Worm (Caenorhabditis elegans) whole organism, L4 larva: ENCODE results near the gene clec-196.

Experiments
- D1046.2 ChIP-seq: fragments of 200-800 bp; sonication (Bioruptor generic); IDR thresholded peaks from 2 replicates; pipeline ENCODE4 v1.3.6; 2022; ENCODE audit warnings: missing genetic modification characterization, missing compliant biosample characterization
- F26F4.8 ChIP-seq: fragments of 200-800 bp; sonication (Bioruptor generic); conservative IDR thresholded peaks from 2 replicates; pipeline ENCODE4 v1.3.6; 2022; ENCODE audit warnings: missing genetic modification characterization, missing compliant biosample characterization
- F37D6.2 ChIP-seq: sonication (generic microtip); optimal IDR thresholded peaks from 2 replicates; lab custom pipeline; 2016; ENCODE audit warnings: mild to moderate bottlenecking, missing genetic modification characterization, missing compliant biosample characterization
- F44E2.7 ChIP-seq: fragments of 200-800 bp; sonication (Bioruptor generic); IDR thresholded peaks from 2 replicates; pipeline ENCODE4 v2.1.2; 2022; ENCODE audit warnings: missing genetic modification characterization, missing compliant biosample characterization
- Y5F2A.4 ChIP-seq: fragments of 200-800 bp; sonication (Bioruptor generic); optimal IDR thresholded peaks from 2 replicates; lab custom pipeline; 2018; ENCODE audit warnings: mild to moderate bottlenecking, missing genetic modification characterization, missing compliant biosample characterization
- ZK546.5 ChIP-seq, 2 experiments: sonication (generic microtip); optimal IDR thresholded peaks; 2 replicates each; lab custom pipeline; 2017; ENCODE audit warnings: missing biosample characterization in 2 of 2, missing genetic modification characterization in 2 of 2
- aha-1 ChIP-seq: fragments of 150-350 bp; peaks from one replicate; lab custom pipeline; 2014; ENCODE audit warnings: missing biosample characterization, missing genetic modification characterization
- aly-2 ChIP-seq: sonication (generic microtip); optimal IDR thresholded peaks from 2 replicates; lab custom pipeline; 2018; ENCODE audit warnings: missing biosample characterization, missing genetic modification characterization
- ama-1 ChIP-seq: fragments of 150-350 bp; optimal IDR thresholded peaks from 2 replicates; lab custom pipeline; 2014; ENCODE audit warnings: inconsistent platforms, mixed read lengths
- arid-1 ChIP-seq: fragments of 200-800 bp; sonication (Bioruptor generic); conservative IDR thresholded peaks from 2 replicates; pipeline ENCODE4 v1.3.6; 2022; ENCODE audit warnings: missing genetic modification reagents, missing genetic modification characterization, missing compliant biosample characterization
- ceh-20 ChIP-seq: fragments of 200-800 bp; sonication (Bioruptor generic); IDR thresholded peaks from 2 replicates; pipeline ENCODE4 v1.3.6; 2022; ENCODE audit warnings: missing genetic modification reagents, missing genetic modification characterization, missing compliant biosample characterization
- daf-12 ChIP-seq: fragments of 150-350 bp; optimal IDR thresholded peaks from 2 replicates; lab custom pipeline; 2014; ENCODE audit warnings: missing biosample characterization, missing genetic modification reagents, missing genetic modification characterization
- daf-16 ChIP-seq, 3 experiments: sonication (generic microtip); optimal IDR thresholded peaks; 2 replicates each; lab custom pipeline; 2016 to 2017; ENCODE audit warnings: missing genetic modification characterization in 3 of 3, missing genetic modification reagents in 3 of 3, mild to moderate bottlenecking in 2 of 3, missing compliant biosample characterization in 2 of 3, missing biosample characterization in 1 of 3, moderate library complexity in 1 of 3
- dmd-9 ChIP-seq: fragments of 200-800 bp; sonication (Bioruptor generic); IDR thresholded peaks from 2 replicates; pipeline ENCODE4 v1.3.6; 2022; ENCODE audit warnings: missing genetic modification reagents, missing genetic modification characterization, missing compliant biosample characterization
- dve-1 ChIP-seq: sonication (generic microtip); optimal IDR thresholded peaks from 2 replicates; lab custom pipeline; 2017; ENCODE audit warnings: antibody characterized with exemption, mild to moderate bottlenecking, missing genetic modification characterization, missing compliant biosample characterization; ENCODE audit not compliant: insufficient read depth
- egl-27 ChIP-seq: sonication (generic microtip); optimal IDR thresholded peaks from 3 replicates; lab custom pipeline; 2017; ENCODE audit warnings: missing biosample characterization, missing genetic modification reagents, missing genetic modification characterization
- egl-43 ChIP-seq: fragments of 200-800 bp; sonication (Bioruptor generic); IDR thresholded peaks from 2 replicates; pipeline ENCODE4 v1.3.6; 2022; ENCODE audit warnings: missing genetic modification reagents, missing genetic modification characterization, missing compliant biosample characterization
- hif-1 ChIP-seq, 2 experiments: sonication (generic microtip); optimal IDR thresholded peaks; 2 replicates each; lab custom pipeline; 2016 to 2017; ENCODE audit warnings: missing compliant biosample characterization in 2 of 2, missing genetic modification characterization in 2 of 2, missing genetic modification reagents in 2 of 2, missing genotype in 2 of 2, mild to moderate bottlenecking in 1 of 2
- hlh-11 ChIP-seq: fragments of 200-800 bp; sonication (Bioruptor generic); optimal IDR thresholded peaks from 2 replicates; lab custom pipeline; 2018; ENCODE audit warnings: mild to moderate bottlenecking, missing genetic modification characterization, missing compliant biosample characterization
- hlh-30 ChIP-seq: sonication (generic microtip); optimal IDR thresholded peaks from 2 replicates; lab custom pipeline; 2017; ENCODE audit warnings: antibody characterized with exemption, mild to moderate bottlenecking, missing genetic modification characterization, missing compliant biosample characterization; ENCODE audit not compliant: insufficient read depth
- hmg-1.1 ChIP-seq: fragments of 200-800 bp; sonication (Bioruptor generic); IDR thresholded peaks from 2 replicates; pipeline ENCODE4 v1.3.6; 2022; ENCODE audit warnings: missing genetic modification reagents, missing genetic modification characterization, missing compliant biosample characterization
- lin-13 ChIP-seq: fragments of 150-350 bp; optimal IDR thresholded peaks from 2 replicates; lab custom pipeline; 2014; ENCODE audit warnings: missing biosample characterization, missing genetic modification reagents, missing genetic modification characterization
- lin-15B ChIP-seq: fragments of 150-350 bp; sonication (generic microtip); optimal IDR thresholded peaks from 3 replicates; lab custom pipeline; 2014; ENCODE audit warnings: missing biosample characterization, missing genetic modification characterization
- lin-39 ChIP-seq: fragments of 150-350 bp; optimal IDR thresholded peaks from 2 replicates; lab custom pipeline; 2014; ENCODE audit warnings: missing biosample characterization, missing genetic modification reagents, missing genetic modification characterization
- lsy-2 ChIP-seq, 2 experiments: fragments of 150-350 bp in 1 of 2; sonication (generic microtip) in 1 of 2; optimal IDR thresholded peaks; 2 replicates each; lab custom pipeline; 2014 to 2017; ENCODE audit warnings: missing biosample characterization in 2 of 2, missing genetic modification characterization in 2 of 2
- madf-9 ChIP-seq: fragments of 200-800 bp; sonication (Bioruptor generic); conservative IDR thresholded peaks from 2 replicates; pipeline ENCODE4 v1.3.6; 2022; ENCODE audit warnings: missing genetic modification reagents, missing genetic modification characterization, missing compliant biosample characterization
- mep-1 ChIP-seq: fragments of 150-350 bp; sonication (generic microtip); optimal IDR thresholded peaks from 3 replicates; lab custom pipeline; 2014; ENCODE audit warnings: missing biosample characterization, missing genetic modification characterization
- mes-2 ChIP-seq: sonication (generic microtip); optimal IDR thresholded peaks from 2 replicates; lab custom pipeline; 2016; ENCODE audit warnings: missing genotype, mild to moderate bottlenecking, missing genetic modification characterization, missing compliant biosample characterization; ENCODE audit not compliant: poor library complexity, severe bottlenecking
- mxl-2 ChIP-seq: fragments of 200-800 bp; sonication (Bioruptor generic); conservative IDR thresholded peaks from 2 replicates; pipeline ENCODE4 v1.3.6; 2022; ENCODE audit warnings: missing genetic modification reagents, missing genetic modification characterization, missing compliant biosample characterization
- mxl-3 ChIP-seq: fragments of 200-800 bp; sonication (Bioruptor generic); optimal IDR thresholded peaks from 2 replicates; lab custom pipeline; 2018; ENCODE audit warnings: mild to moderate bottlenecking, missing genetic modification characterization, missing compliant biosample characterization
- nhr-111 ChIP-seq: fragments of 200-800 bp; sonication (Bioruptor generic); optimal IDR thresholded peaks from 2 replicates; lab custom pipeline; 2018; ENCODE audit warnings: mild to moderate bottlenecking, missing genetic modification characterization, missing compliant biosample characterization
- nhr-28 ChIP-seq: fragments of 150-350 bp; optimal IDR thresholded peaks from 2 replicates; lab custom pipeline; 2014; ENCODE audit warnings: missing biosample characterization, missing genetic modification characterization
- nhr-6 ChIP-seq: fragments of 150-350 bp; optimal IDR thresholded peaks from 2 replicates; lab custom pipeline; 2014; ENCODE audit warnings: missing biosample characterization, missing genetic modification characterization
- pqm-1 ChIP-seq: sonication (generic microtip); optimal IDR thresholded peaks from 2 replicates; lab custom pipeline; 2017; ENCODE audit warnings: missing biosample characterization, missing genetic modification characterization
- snpc-1.2 ChIP-seq: fragments of 200-800 bp; sonication (Bioruptor generic); IDR thresholded peaks from 2 replicates; pipeline ENCODE4 v1.3.6; 2022; ENCODE audit warnings: missing genetic modification reagents, missing genetic modification characterization, missing compliant biosample characterization
- spr-3 ChIP-seq: fragments of 200-800 bp; sonication (Bioruptor generic); optimal IDR thresholded peaks from 2 replicates; lab custom pipeline; 2018; ENCODE audit warnings: mild to moderate bottlenecking, missing genetic modification characterization, missing compliant biosample characterization
- tag-97 ChIP-seq: fragments of 200-800 bp; sonication (Bioruptor generic); IDR thresholded peaks from 2 replicates; pipeline ENCODE4 v1.3.6; 2022; ENCODE audit warnings: missing genetic modification characterization, missing compliant biosample characterization
- unc-130 ChIP-seq: sonication (generic microtip); optimal IDR thresholded peaks from 2 replicates; lab custom pipeline; 2016; ENCODE audit warnings: missing genetic modification reagents, missing genetic modification characterization, missing compliant biosample characterization
- unc-62 ChIP-seq, 3 experiments: fragments of 150-350 bp in 1 of 3; sonication (generic microtip); optimal IDR thresholded peaks in 2 of 3; peaks in 1 of 3; 1 replicate in 1 of 3; 2 replicates in 2 of 3; lab custom pipeline; 2014 to 2017; ENCODE audit warnings: missing biosample characterization in 3 of 3, missing genetic modification characterization in 3 of 3, missing genetic modification reagents in 3 of 3, missing genotype in 1 of 3
- zag-1 ChIP-seq: fragments of 150-350 bp; optimal IDR thresholded peaks from 2 replicates; lab custom pipeline; 2014; ENCODE audit warnings: missing biosample characterization, missing genetic modification characterization
- ztf-11 ChIP-seq: fragments of 150-350 bp; optimal IDR thresholded peaks from 2 replicates; lab custom pipeline; 2014; ENCODE audit warnings: missing biosample characterization, missing genetic modification characterization
- ztf-7 ChIP-seq: fragments of 150-350 bp; optimal IDR thresholded peaks from 2 replicates; lab custom pipeline; 2014; ENCODE audit warnings: missing biosample characterization, missing genetic modification characterization

Gene clec-196

DNA sequence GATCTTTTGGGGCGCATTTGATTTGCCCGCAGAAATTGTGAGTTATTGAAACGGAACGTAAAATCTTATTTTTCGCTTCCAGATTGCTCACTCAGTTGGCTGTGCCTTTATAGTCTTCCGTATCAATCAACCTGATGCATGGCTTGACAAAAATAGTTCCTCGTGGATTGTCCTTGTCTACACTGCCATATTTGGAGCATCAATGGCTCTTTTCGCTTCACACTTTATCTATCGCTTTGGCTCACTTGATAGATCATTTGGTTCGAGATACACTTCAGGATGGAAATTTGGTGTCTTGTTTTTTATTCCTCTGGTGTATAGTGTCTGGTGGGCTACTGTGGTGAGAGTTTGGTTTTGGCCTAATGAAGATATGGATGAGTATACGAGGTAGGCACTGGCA is 11.0 kb upstream of the clec-196 start:
- peak; percentile 96 for TF ChIP-seq aha-1
- TF ChIP-seq D1046.2: no peak
- no peak for TF ChIP-seq F44E2.7 (GFP tag; lab: Robert Waterston, UW)
- no peak for TF ChIP-seq nhr-111 (GFP tag; lab: Kevin White, UChicago)

DNA sequence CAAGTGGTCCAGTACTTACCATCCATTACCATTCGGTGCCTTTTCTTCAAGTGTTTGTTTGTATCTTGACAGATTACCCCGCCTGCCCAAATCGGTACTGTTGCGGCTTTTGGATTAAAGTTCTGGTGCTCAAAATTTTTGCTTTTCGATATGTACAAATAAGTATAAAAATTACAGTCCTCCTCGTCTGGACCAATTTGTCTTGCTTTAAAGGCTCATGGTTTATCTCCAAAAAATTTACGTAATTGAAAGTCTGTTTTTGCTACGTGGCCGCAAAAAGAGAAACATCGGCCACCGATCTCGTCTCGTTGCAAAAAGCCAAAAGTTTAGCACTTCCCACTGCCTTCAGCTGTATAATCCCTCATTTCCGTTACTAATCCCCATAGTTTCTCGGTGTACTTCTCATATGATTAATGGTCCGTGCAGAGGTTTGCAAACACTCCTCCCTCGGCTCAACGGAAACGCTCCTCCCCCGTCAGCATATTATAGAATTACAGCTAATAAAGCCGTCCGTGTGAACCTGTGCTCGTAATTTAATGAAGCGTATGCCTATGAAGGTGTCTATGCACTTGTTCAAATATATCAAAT is 9.4 kb upstream of the clec-196 start:
- TF ChIP-seq daf-16 (GFP tag; optimal IDR thresholded peaks at IDR 0.05; lab: Kevin White, UChicago) (no peak), daf-16 (tag; optimal IDR thresholded peaks at IDR 0.05; lab: Kevin White, UChicago) (no peak), aly-2 (tag; lab: Kevin White, UChicago) (no peak), ZK546.5 (tag; optimal IDR thresholded peaks at IDR 0.05; lab: Kevin White, UChicago) (no peak), unc-62 (GFP tag; optimal IDR thresholded peaks at IDR 0.05 in 1 of 2; lab: Kevin White, UChicago) (peak in 1 of 2 experiments; percentile 96), unc-62 (tag; optimal IDR thresholded peaks at IDR 0.05; lab: Kevin White, UChicago) (no peak), nhr-111 (GFP tag; lab: Kevin White, UChicago) (no peak), mxl-2 (GFP tag; lab: Robert Waterston, UW) (no peak), dmd-9 (no peak), egl-43 (GFP tag; lab: Robert Waterston, UW) (0 out of 2 replicates have a peak, but pooled peaks have one; percentile 29), ztf-7 (tag; lab: Kevin White, UChicago) (no peak), ceh-20 (GFP tag; lab: Robert Waterston, UW) (no peak)

DNA sequence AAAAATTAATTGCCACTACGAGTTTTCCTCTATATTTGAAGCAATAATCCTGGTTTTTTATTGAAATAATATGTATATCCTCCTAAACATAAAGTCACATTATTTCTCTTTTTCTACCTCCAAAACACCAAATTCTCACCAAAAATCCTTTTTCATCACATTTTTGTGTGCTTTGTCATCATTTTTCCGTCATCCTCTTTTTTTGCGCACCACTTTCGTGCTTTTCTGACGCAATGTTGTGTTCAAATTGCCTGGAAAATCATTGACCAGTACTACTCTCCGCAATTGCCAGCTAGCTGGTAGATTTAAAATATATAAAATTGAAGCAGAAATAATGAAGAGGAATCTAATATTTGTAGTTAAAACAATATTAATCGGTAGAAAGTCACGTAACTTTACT is 8.7 kb upstream of the clec-196 start:
- TF ChIP-seq daf-12 (tag; lab: Kevin White, UChicago) (no peak), zag-1 (tag; lab: Kevin White, UChicago) (no peak), lin-13 (GFP tag; lab: Kevin White, UChicago) (no peak), madf-9 (GFP tag; lab: Robert Waterston, UW) (no peak)

DNA sequence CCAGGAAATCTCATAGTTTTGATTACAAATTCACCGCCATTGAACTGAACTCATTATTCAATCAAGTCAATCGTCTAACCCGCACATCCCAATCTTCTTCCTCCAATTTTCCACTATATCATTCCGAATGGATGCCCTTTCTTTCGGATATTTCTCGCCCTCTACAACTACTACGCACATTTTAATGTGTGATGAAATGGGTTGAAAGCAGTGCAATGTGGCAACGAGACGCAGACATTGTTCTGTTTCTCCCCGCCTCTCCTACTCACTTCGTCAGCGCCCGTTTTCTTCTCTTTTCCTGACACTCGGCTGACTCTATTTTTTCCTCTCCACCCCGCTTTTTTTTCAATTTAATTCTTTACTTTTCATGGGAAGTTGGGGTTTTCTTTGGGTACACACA is 8.1 kb upstream of the clec-196 start:
- no peak for TF ChIP-seq daf-12 (tag; lab: Kevin White, UChicago)
- TF ChIP-seq lsy-2 (tag; optimal IDR thresholded peaks at IDR 0.05; lab: Kevin White, UChicago): peak in 1 of 2 experiments; percentile 23
- no peak for TF ChIP-seq F37D6.2
- no peak for TF ChIP-seq Y5F2A.4 (GFP tag; lab: Kevin White, UChicago)
- TF ChIP-seq pqm-1: no peak
- TF ChIP-seq hmg-1.1 (GFP tag; lab: Robert Waterston, UW): peak; percentile 72
- TF ChIP-seq lin-15B: no peak
- TF ChIP-seq unc-62 (GFP tag; optimal IDR thresholded peaks at IDR 0.05 in 1 of 2; lab: Kevin White, UChicago): peak in 1 of 2 experiments; percentile 97
- no peak for TF ChIP-seq unc-62 (tag; optimal IDR thresholded peaks at IDR 0.05; lab: Kevin White, UChicago)
- no peak for TF ChIP-seq lin-39 (tag; lab: Kevin White, UChicago)
- peak; percentile 13 for TF ChIP-seq lin-13 (GFP tag; lab: Kevin White, UChicago)
- TF ChIP-seq aha-1: peak; percentile 97
- TF ChIP-seq mes-2 (tag; lab: Kevin White, UChicago): peak; percentile 58
- TF ChIP-seq nhr-28 (tag; lab: Kevin White, UChicago): peak; percentile 50
- peak; percentile 51 for TF ChIP-seq snpc-1.2
- peak in 1 of 2 experiments; percentile 38 for TF ChIP-seq hif-1 (tag; optimal IDR thresholded peaks at IDR 0.05; lab: Kevin White, UChicago)
- TF ChIP-seq mep-1: peak; percentile 60
- TF ChIP-seq dve-1: peak; percentile 17
- TF ChIP-seq ama-1 (lab: Kevin White, UChicago): peak; percentile 29
- peak; percentile 47 for TF ChIP-seq hlh-11 (tag; lab: Kevin White, UChicago)
- no peak for TF ChIP-seq D1046.2
- no peak for TF ChIP-seq F26F4.8 (GFP tag; lab: Robert Waterston, UW)
- TF ChIP-seq nhr-6 (tag; lab: Kevin White, UChicago): no peak
- TF ChIP-seq daf-16 (GFP tag; optimal IDR thresholded peaks at IDR 0.05; lab: Kevin White, UChicago): no peak
- TF ChIP-seq daf-16 (tag; optimal IDR thresholded peaks at IDR 0.05; lab: Kevin White, UChicago): peak; percentile 19
- TF ChIP-seq unc-130 (GFP tag; lab: Kevin White, UChicago): no peak
- no peak for TF ChIP-seq ceh-20 (GFP tag; lab: Robert Waterston, UW)
- no peak for TF ChIP-seq egl-27 (tag; lab: Kevin White, UChicago)
- TF ChIP-seq hlh-30 (tag; lab: Kevin White, UChicago): peak; percentile 46
- TF ChIP-seq mxl-3 (GFP tag; lab: Kevin White, UChicago): peak; percentile 35
- no peak for TF ChIP-seq tag-97 (GFP tag; lab: Robert Waterston, UW)
- TF ChIP-seq ztf-11 (tag; lab: Kevin White, UChicago): no peak
- no peak for TF ChIP-seq arid-1 (GFP tag; lab: Robert Waterston, UW)
- no peak for TF ChIP-seq spr-3 (GFP tag; lab: Kevin White, UChicago)
